Worm (Caenorhabditis elegans) whole organism, mixed stage, embryonic: ENCODE data around the gene atl-1.

Source experiments
- ceh-39 ChIP-seq: fragments of 150-350 bp; optimal IDR thresholded peaks from 2 replicates; lab custom pipeline; 2014; ENCODE audit warnings: missing biosample characterization, missing genetic modification characterization
- ceh-83 ChIP-seq: fragments of 200-800 bp; sonication (Bioruptor generic); optimal IDR thresholded peaks from 2 replicates; lab custom pipeline; 2018; ENCODE audit warnings: mild to moderate bottlenecking, missing genetic modification characterization, missing compliant biosample characterization
- ces-1 ChIP-seq: fragments of 150-350 bp; optimal IDR thresholded peaks from 2 replicates; lab custom pipeline; 2014; ENCODE audit warnings: missing biosample characterization, missing genetic modification reagents, missing genetic modification characterization
- cnd-1 ChIP-seq: fragments of 200-800 bp; sonication (Bioruptor generic); optimal IDR thresholded peaks from 2 replicates; lab custom pipeline; 2018; ENCODE audit warnings: mild to moderate bottlenecking, missing genetic modification characterization, missing compliant biosample characterization
- drap-1 ChIP-seq: fragments of 200-800 bp; sonication (Bioruptor generic); optimal IDR thresholded peaks from 3 replicates; lab custom pipeline; 2018; ENCODE audit warnings: mild to moderate bottlenecking, missing genetic modification characterization, missing compliant biosample characterization
- elt-1 ChIP-seq: sonication (generic microtip); optimal IDR thresholded peaks from 2 replicates; lab custom pipeline; 2017; ENCODE audit warnings: missing genetic modification characterization, mild to moderate bottlenecking, missing compliant biosample characterization, antibody characterized with exemption, moderate library complexity, borderline replicate concordance; ENCODE audit not compliant: insufficient read depth
- elt-3 ChIP-seq: fragments of 150-350 bp; optimal IDR thresholded peaks from 2 replicates; lab custom pipeline; 2014; ENCODE audit warnings: missing biosample characterization, missing genetic modification characterization
- flh-1 ChIP-seq: fragments of 200-800 bp; sonication (Bioruptor generic); optimal IDR thresholded peaks from 2 replicates; lab custom pipeline; 2018; ENCODE audit warnings: mild to moderate bottlenecking, missing genetic modification characterization, moderate library complexity, missing compliant biosample characterization
- ham-2 ChIP-seq: fragments of 200-800 bp; sonication (Bioruptor generic); optimal IDR thresholded peaks from 2 replicates; lab custom pipeline; 2018; ENCODE audit warnings: mild to moderate bottlenecking, missing genetic modification characterization, missing compliant biosample characterization
- hlh-1 ChIP-seq: fragments of 150-350 bp; optimal IDR thresholded peaks from 2 replicates; lab custom pipeline; 2014; ENCODE audit warnings: missing biosample characterization, missing genetic modification reagents, missing genetic modification characterization
- lin-13 ChIP-seq: fragments of 150-350 bp; optimal IDR thresholded peaks from 2 replicates; lab custom pipeline; 2014; ENCODE audit warnings: missing biosample characterization, missing genetic modification characterization
- lin-32 ChIP-seq: fragments of 200-800 bp; sonication (Bioruptor generic); optimal IDR thresholded peaks from 2 replicates; lab custom pipeline; 2018; ENCODE audit warnings: mild to moderate bottlenecking, missing genetic modification characterization, missing compliant biosample characterization
- lsy-2 ChIP-seq: fragments of 150-350 bp; optimal IDR thresholded peaks from 2 replicates; lab custom pipeline; 2014; ENCODE audit warnings: missing biosample characterization, missing genetic modification characterization
- mab-5 ChIP-seq: fragments of 150-350 bp; optimal IDR thresholded peaks from 2 replicates; lab custom pipeline; 2014; ENCODE audit warnings: missing biosample characterization, missing genetic modification characterization
- mep-1 ChIP-seq: fragments of 150-350 bp; optimal IDR thresholded peaks from 2 replicates; lab custom pipeline; 2017; ENCODE audit warnings: missing biosample characterization, missing genetic modification reagents, missing genetic modification characterization, inconsistent platforms
- mls-2 ChIP-seq: sonication (generic microtip); optimal IDR thresholded peaks from 2 replicates; lab custom pipeline; 2016; ENCODE audit warnings: mild to moderate bottlenecking, missing genetic modification characterization, moderate library complexity, missing compliant biosample characterization
- nhr-2 ChIP-seq: fragments of 150-350 bp; optimal IDR thresholded peaks from 2 replicates; lab custom pipeline; 2014; ENCODE audit warnings: missing biosample characterization, missing genetic modification characterization
- nhr-237 ChIP-seq: fragments of 150-350 bp; optimal IDR thresholded peaks from 2 replicates; lab custom pipeline; 2014; ENCODE audit warnings: missing biosample characterization, missing genetic modification characterization
- nhr-28 ChIP-seq: fragments of 150-350 bp; optimal IDR thresholded peaks from 2 replicates; lab custom pipeline; 2014; ENCODE audit warnings: missing biosample characterization, missing genetic modification characterization
- pha-4 ChIP-seq: fragments of 150-350 bp; optimal IDR thresholded peaks from 2 replicates; lab custom pipeline; 2018; ENCODE audit warnings: missing biosample characterization, missing genetic modification reagents, missing genetic modification characterization
- sem-2 ChIP-seq: fragments of 200-800 bp; sonication (Bioruptor generic); optimal IDR thresholded peaks from 2 replicates; lab custom pipeline; 2018; ENCODE audit warnings: mild to moderate bottlenecking, missing genetic modification characterization, missing compliant biosample characterization
- snpc-4 ChIP-seq: fragments of 150-350 bp; optimal IDR thresholded peaks from 2 replicates; lab custom pipeline; 2014; ENCODE audit warnings: missing biosample characterization, missing genetic modification characterization
- sptf-1 ChIP-seq: sonication (generic microtip); optimal IDR thresholded peaks from 2 replicates; lab custom pipeline; 2017; ENCODE audit warnings: mild to moderate bottlenecking, missing genetic modification characterization, moderate library complexity, missing compliant biosample characterization
- tbx-8 ChIP-seq: fragments of 200-800 bp; sonication (Bioruptor generic); optimal IDR thresholded peaks from 2 replicates; lab custom pipeline; 2018; ENCODE audit warnings: mild to moderate bottlenecking, missing genetic modification characterization, moderate library complexity, missing compliant biosample characterization
- unc-120 ChIP-seq: sonication (generic microtip); optimal IDR thresholded peaks from 2 replicates; lab custom pipeline; 2017; ENCODE audit warnings: missing genetic modification characterization, missing compliant biosample characterization; ENCODE audit not compliant: poor library complexity, severe bottlenecking
- unc-39 ChIP-seq: fragments of 150-350 bp; optimal IDR thresholded peaks from 2 replicates; lab custom pipeline; 2014; ENCODE audit warnings: missing biosample characterization, missing genetic modification characterization
- unc-62 ChIP-seq: fragments of 150-350 bp; optimal IDR thresholded peaks from 2 replicates; lab custom pipeline; 2014; ENCODE audit warnings: missing biosample characterization, missing genetic modification reagents, missing genetic modification characterization
- zip-8 ChIP-seq: fragments of 150-350 bp; optimal IDR thresholded peaks from 2 replicates; lab custom pipeline; 2014; ENCODE audit warnings: missing biosample characterization, missing genetic modification characterization
- ztf-11 ChIP-seq: fragments of 150-350 bp; optimal IDR thresholded peaks from 2 replicates; lab custom pipeline; 2014; ENCODE audit warnings: missing biosample characterization, missing genetic modification characterization

atl-1 gene

ce11 chrV:9677977-9678376 is 32.6 kb upstream of the atl-1 start, which contains the start of gene cthd-1:
cthd-1 (plus strand) TSS chrV:9678277.
- TF ChIP-seq ceh-83 (GFP tag; lab: Kevin White, UChicago) (no peak), drap-1 (no peak)

ce11 chrV:9673199-9673843 is 27.9 kb upstream of the atl-1 start, which contains the start of gene sulp-8:
sulp-8 (minus strand) TSS chrV:9673667.
- TF ChIP-seq ces-1 (GFP tag; lab: Kevin White, UChicago) (no peak), pha-4 (tag; lab: Kevin White, UChicago) (peak; percentile 57)

- TF ChIP-seq cnd-1 (tag; lab: Kevin White, UChicago) (no peak), drap-1 (no peak), lin-13 (tag; lab: Kevin White, UChicago) (no peak), nhr-28 (no peak)
Observed at ce11 chrV:9672495-9672894, 27.1 kb upstream of the atl-1 start.

- TF ChIP-seq snpc-4 (tag; lab: Kevin White, UChicago): no peak
- TF ChIP-seq nhr-237: no peak
- no peak for TF ChIP-seq flh-1 (GFP tag; lab: Kevin White, UChicago)
- TF ChIP-seq ces-1 (GFP tag; lab: Kevin White, UChicago): peak; percentile 62
Observed at ce11 chrV:9666394-9666793, 21.0 kb upstream of the atl-1 start, which contains the start of gene ZK287.1. ZK287.1 (plus strand) TSS chrV:9666694.

DNA sequence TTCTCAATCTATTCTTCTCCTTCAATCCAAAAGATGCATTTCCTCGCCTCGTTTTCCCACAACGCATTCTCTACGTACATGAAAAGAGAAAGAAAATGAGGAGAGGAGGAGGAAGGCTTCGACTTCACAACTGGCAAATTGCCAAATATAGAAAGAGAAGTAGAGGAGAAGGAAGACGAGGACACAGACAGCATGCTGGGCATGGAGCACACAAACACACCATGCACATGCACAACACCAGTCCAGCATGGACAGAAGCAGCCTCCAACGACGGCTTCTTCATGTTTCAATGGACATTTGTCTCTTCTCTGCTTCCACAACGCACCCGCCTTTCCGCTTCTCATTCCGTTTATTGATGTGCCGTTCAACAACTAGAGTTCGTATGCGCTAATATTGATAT is 19.2 kb upstream of the atl-1 start:
- TF ChIP-seq hlh-1 (tag; lab: Kevin White, UChicago) (no peak), lin-32 (no peak), cnd-1 (tag; lab: Kevin White, UChicago) (no peak), tbx-8 (no peak), mep-1 (tag; lab: Kevin White, UChicago) (peak; percentile 32), lsy-2 (tag; lab: Kevin White, UChicago) (peak; percentile 10), elt-3 (tag; lab: Kevin White, UChicago) (no peak), mls-2 (tag; lab: Kevin White, UChicago) (no peak), ces-1 (GFP tag; lab: Kevin White, UChicago) (peak; percentile 65), ceh-39 (tag; lab: Kevin White, UChicago) (no peak), unc-62 (GFP tag; lab: Kevin White, UChicago) (no peak), unc-39 (peak; percentile 38)

ce11 chrV:9663948-9664347 is 18.6 kb upstream of the atl-1 start:
- TF ChIP-seq mep-1 (tag; lab: Kevin White, UChicago) (no peak), unc-120 (tag; lab: Kevin White, UChicago) (no peak), lin-32 (peak; percentile 8), sptf-1 (no peak), ham-2 (GFP tag; lab: Kevin White, UChicago) (no peak), ztf-11 (tag; lab: Kevin White, UChicago) (no peak), lsy-2 (tag; lab: Kevin White, UChicago) (no peak), ceh-83 (GFP tag; lab: Kevin White, UChicago) (no peak), unc-39 (no peak), nhr-2 (tag; lab: Kevin White, UChicago) (no peak), elt-1 (no peak), snpc-4 (tag; lab: Kevin White, UChicago) (no peak), cnd-1 (tag; lab: Kevin White, UChicago) (peak; percentile 85), sem-2 (GFP tag; lab: Kevin White, UChicago) (no peak), unc-62 (GFP tag; lab: Kevin White, UChicago) (no peak), mab-5 (tag; lab: Kevin White, UChicago) (no peak), zip-8 (tag; lab: Kevin White, UChicago) (no peak), tbx-8 (no peak), nhr-28 (no peak), ces-1 (GFP tag; lab: Kevin White, UChicago) (peak; percentile 76), lin-13 (tag; lab: Kevin White, UChicago) (no peak)
